Fruit fly (Drosophila melanogaster): ENCODE results near the gene jvl.
A peak's percentile ranks its signal among the peaks of the same experiment; 100 is the strongest.

jvl gene

DNA sequence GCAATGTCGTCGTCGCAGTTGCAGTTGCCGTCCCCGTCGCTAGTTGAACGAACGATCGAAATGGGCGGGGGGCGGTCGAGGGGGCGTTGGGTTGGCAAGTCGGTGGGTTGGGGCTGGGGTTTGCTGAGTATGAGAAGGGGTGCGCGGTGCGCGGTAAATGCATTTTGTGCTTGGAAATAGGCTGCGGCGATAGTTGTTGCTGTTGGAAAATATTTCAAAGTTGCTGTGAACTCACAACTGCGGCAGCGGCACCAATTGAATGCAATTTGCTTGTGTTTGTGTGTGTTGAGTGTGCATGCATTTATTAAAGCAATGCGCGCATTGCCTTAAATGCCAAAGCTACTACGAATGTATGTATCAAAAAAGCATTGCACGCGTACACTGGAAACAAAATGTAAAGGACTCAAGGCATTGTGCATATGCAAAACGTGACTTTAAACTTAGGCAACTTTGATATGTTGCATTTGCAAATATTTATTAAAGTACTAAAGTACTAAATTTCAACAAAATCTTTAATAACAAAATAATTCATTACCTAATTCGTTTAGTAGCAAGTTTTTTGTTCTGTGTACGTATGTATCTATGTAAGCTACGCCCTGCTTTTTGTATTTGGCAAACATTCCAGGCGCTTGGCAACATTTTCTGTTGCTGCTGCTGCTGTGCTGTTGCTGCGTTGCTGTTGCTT, 26.3 kb upstream of the jvl start (continued):
- no peak for TF ChIP-seq H2.0 (GFP tag; IDR thresholded peaks at IDR 0.05)
- TF ChIP-seq CG1024 (GFP tag; IDR thresholded peaks at IDR 0.05), result no peak
- TF ChIP-seq gem (tag; optimal IDR thresholded peaks at IDR 0.05), result peak; percentile 78
- TF ChIP-seq CG31224 (GFP tag; IDR thresholded peaks at IDR 0.05), result no peak
- TF ChIP-seq stc (GFP tag; IDR thresholded peaks at IDR 0.05), result no peak
- no peak for TF ChIP-seq HLH4C (GFP tag; IDR thresholded peaks at IDR 0.05; ENCODE audit: partially characterized antibody)
- TF ChIP-seq grn (GFP tag; optimal IDR thresholded peaks at IDR 0.05), result no peak
- TF ChIP-seq CG4707 (GFP tag; optimal IDR thresholded peaks at IDR 0.05), result peak; percentile 37
- TF ChIP-seq cg (GFP tag; optimal IDR thresholded peaks at IDR 0.05), result peak; percentile 47
- TF ChIP-seq CG31388 (GFP tag; optimal IDR thresholded peaks at IDR 0.05), result no peak
- TF ChIP-seq CG11695 (GFP tag; IDR thresholded peaks at IDR 0.05), result peak; percentile 8; the same call in 1 of the 3 replicates
- TF ChIP-seq CG11560 (tag; IDR thresholded peaks at IDR 0.05), result no peak
- peak in 1 of 2 experiments; percentile 18 for TF ChIP-seq Eip74EF (GFP tag; optimal IDR thresholded peaks at IDR 0.05)
- peak; percentile 15 for TF ChIP-seq CG18476 (GFP tag; optimal IDR thresholded peaks at IDR 0.05)
- TF ChIP-seq peb (GFP tag; IDR thresholded peaks at IDR 0.05), result no peak
- peak; percentile 90 for TF ChIP-seq sens (GFP tag)
- no peak for TF ChIP-seq CG9609 (GFP tag; optimal IDR thresholded peaks at IDR 0.05)
- TF ChIP-seq E2f1 (GFP tag; IDR thresholded peaks at IDR 0.05), result no peak
- no peak for TF ChIP-seq org-1 (GFP tag; optimal IDR thresholded peaks at IDR 0.05)
- no peak for TF ChIP-seq abd-A (tag; optimal IDR thresholded peaks at IDR 0.05)
- no peak for TF ChIP-seq Sry-β (GFP tag; optimal IDR thresholded peaks at IDR 0.05)
- no peak for TF ChIP-seq inv (GFP tag; IDR thresholded peaks at IDR 0.05; ENCODE audit: partially characterized antibody)
- no peak; the same call in 1 of the 2 replicates for TF ChIP-seq CG14667 (GFP tag; IDR thresholded peaks at IDR 0.05)
- peak; percentile 26 for TF ChIP-seq pum (GFP tag; optimal IDR thresholded peaks at IDR 0.05)
- TF ChIP-seq unpg (GFP tag; optimal IDR thresholded peaks at IDR 0.05), result peak; percentile 77
- TF ChIP-seq rib (GFP tag; IDR thresholded peaks at IDR 0.05), result peak; percentile 80
- TF ChIP-seq CG12071 (GFP tag; optimal IDR thresholded peaks at IDR 0.05), result no peak
- peak; percentile 9 for TF ChIP-seq CG33557 (GFP tag; optimal IDR thresholded peaks at IDR 0.05)
- TF ChIP-seq usp (GFP tag; optimal IDR thresholded peaks at IDR 0.05), result no peak
- no peak for TF ChIP-seq CG8478 (optimal IDR thresholded peaks at IDR 0.05)
- TF ChIP-seq lbe (GFP tag; optimal IDR thresholded peaks at IDR 0.05), result peak; percentile 29
- TF ChIP-seq jigr1 (GFP tag; IDR thresholded peaks at IDR 0.05), result 0 out of 3 replicates have a peak, but pooled peaks have one; percentile 26
- TF ChIP-seq trem (tag; optimal IDR thresholded peaks at IDR 0.05), result peak; percentile 62
- TF ChIP-seq Mrtf (GFP tag; IDR thresholded peaks at IDR 0.05), result no peak
- peak; percentile 9 for TF ChIP-seq fd102C (GFP tag; optimal IDR thresholded peaks at IDR 0.05)
- peak; percentile 40 for TF ChIP-seq CG17829 (tag; optimal IDR thresholded peaks at IDR 0.05)
- TF ChIP-seq sisA (GFP tag; IDR thresholded peaks at IDR 0.05), result peak; percentile 63
- TF ChIP-seq repo (GFP tag; optimal IDR thresholded peaks at IDR 0.05), result no peak
- no peak for TF ChIP-seq Nf-YB (GFP tag; optimal IDR thresholded peaks at IDR 0.05)
- no peak for TF ChIP-seq Doc2 (GFP tag; IDR thresholded peaks at IDR 0.05)
- peak; percentile 52 for TF ChIP-seq Xrp1 (GFP tag; IDR thresholded peaks at IDR 0.05)
- TF ChIP-seq Max (GFP tag; optimal IDR thresholded peaks at IDR 0.05), result peak; percentile 45
- TF ChIP-seq CG14441 (GFP tag; IDR thresholded peaks at IDR 0.05), result no peak
- no peak for TF ChIP-seq CG3995 (GFP tag; optimal IDR thresholded peaks at IDR 0.05)
- TF ChIP-seq nmo (GFP tag; optimal IDR thresholded peaks at IDR 0.05), result peak; percentile 55
- no peak for TF ChIP-seq CG15073 (GFP tag; optimal IDR thresholded peaks at IDR 0.05)
- peak; percentile 71; the same call in 2 of the 3 replicates for TF ChIP-seq ci (GFP tag; IDR thresholded peaks at IDR 0.05)
- no peak for TF ChIP-seq knrl (GFP tag; IDR thresholded peaks at IDR 0.05; ENCODE audit: partially characterized antibody)
- TF ChIP-seq Asciz (GFP tag; optimal IDR thresholded peaks at IDR 0.05), result peak; percentile 35
- TF ChIP-seq CG2678 (tag; optimal IDR thresholded peaks at IDR 0.05), result peak; percentile 51
- peak; percentile 9 for TF ChIP-seq CG9727 (GFP tag; optimal IDR thresholded peaks at IDR 0.05)

All from whole organism, embryonic.